Fruit fly (Drosophila melanogaster) whole organism, embryonic: ENCODE data around the gene CG4404.
A peak's percentile ranks its signal among the peaks of the same experiment; 100 is the strongest.

Experiments used
- Adf1 ChIP-seq: fragments of 200-800 bp; sonication (Bioruptor generic); IDR thresholded peaks from 2 replicates; pipeline ENCODE4 v1.3.6; 2022; ENCODE audit warnings: missing biosample characterization, missing genetic modification characterization
- Aef1 ChIP-seq: fragments of 200-800 bp; sonication (Bioruptor generic); IDR thresholded peaks from 3 replicates; pipeline ENCODE4 v1.3.6; 2022; ENCODE audit warnings: missing biosample characterization, missing genetic modification characterization
- Awh ChIP-seq: fragments of 200-800 bp; sonication (Bioruptor generic); IDR thresholded peaks from 2 replicates; pipeline ENCODE4, ENCODE4 v1.3.6; 2022; ENCODE audit warnings: missing biosample characterization, missing genetic modification characterization
- Blimp-1 ChIP-seq: fragments of 200-800 bp; sonication (Bioruptor generic); optimal IDR thresholded peaks from 3 replicates; lab custom pipeline; 2018; ENCODE audit warnings: missing biosample characterization, missing genetic modification characterization, mild to moderate bottlenecking, moderate library complexity, missing genetic modification reagents
- CG11504 ChIP-seq: fragments of 200-800 bp; sonication (Bioruptor generic); optimal IDR thresholded peaks from 3 replicates; lab custom pipeline; 2019; ENCODE audit warnings: missing biosample characterization, mild to moderate bottlenecking, missing genetic modification characterization, moderate library complexity
- CG11560 ChIP-seq: fragments of 200-800 bp; sonication (Bioruptor generic); IDR thresholded peaks from 3 replicates; pipeline ENCODE4 v1.3.6; 2022; ENCODE audit warnings: missing biosample characterization, missing genetic modification characterization
- CG12104 ChIP-seq: fragments of 200-800 bp; sonication (Bioruptor generic); optimal IDR thresholded peaks from 3 replicates; lab custom pipeline; 2016; ENCODE audit warnings: missing biosample characterization, missing genetic modification characterization
- CG14710 ChIP-seq: fragments of 200-800 bp; sonication (Bioruptor generic); optimal IDR thresholded peaks from 3 replicates; lab custom pipeline; 2019; ENCODE audit warnings: missing biosample characterization, mild to moderate bottlenecking, missing genetic modification characterization, moderate library complexity
- CG15269 ChIP-seq: fragments of 200-800 bp; sonication (Bioruptor generic); optimal IDR thresholded peaks from 2 replicates; lab custom pipeline; 2018; ENCODE audit warnings: missing biosample characterization, mild to moderate bottlenecking, missing genetic modification characterization, moderate library complexity
- CG16779 ChIP-seq: fragments of 200-800 bp; sonication (Bioruptor generic); IDR thresholded peaks from 2 replicates; pipeline ENCODE4 v1.3.6; 2022; ENCODE audit warnings: missing biosample characterization, missing genetic modification characterization
- CG2875 ChIP-seq: fragments of 200-800 bp; sonication (Bioruptor generic); optimal IDR thresholded peaks from 2 replicates; lab custom pipeline; 2017; ENCODE audit warnings: missing biosample characterization, mild to moderate bottlenecking, missing genetic modification characterization, missing genetic modification reagents
- CG32772 ChIP-seq: fragments of 200-800 bp; sonication (Bioruptor generic); IDR thresholded peaks from 2 replicates; pipeline ENCODE4 v1.3.6; 2022; ENCODE audit warnings: missing biosample characterization, missing genetic modification characterization
- CG34422 ChIP-seq: fragments of 200-800 bp; sonication (Bioruptor generic); IDR thresholded peaks from 3 replicates; pipeline ENCODE4 v1.3.6; 2022; ENCODE audit warnings: missing biosample characterization, missing genetic modification characterization
- CG3995 ChIP-seq: fragments of 200-800 bp; sonication (Bioruptor generic); optimal IDR thresholded peaks from 3 replicates; lab custom pipeline; 2016; ENCODE audit warnings: missing biosample characterization, missing genetic modification characterization
- CG8290 ChIP-seq, 3 experiments: fragments of 200-800 bp; sonication (Bioruptor generic); optimal IDR thresholded peaks; 2 replicates each; lab custom pipeline; 2016 to 2019; ENCODE audit warnings: missing biosample characterization in 3 of 3, missing genetic modification characterization in 3 of 3, mild to moderate bottlenecking in 2 of 3, moderate library complexity in 1 of 3
- CG9727 ChIP-seq: fragments of 200-800 bp; sonication (Bioruptor generic); optimal IDR thresholded peaks from 3 replicates; lab custom pipeline; 2017; ENCODE audit warnings: missing biosample characterization, mild to moderate bottlenecking, missing genetic modification characterization
- CG9932 ChIP-seq: fragments of 200-800 bp; sonication (Bioruptor generic); IDR thresholded peaks from 2 replicates; pipeline ENCODE4 v1.3.6; 2022; ENCODE audit warnings: missing biosample characterization, missing genetic modification characterization
- Dad ChIP-seq: fragments of 200-800 bp; sonication (Bioruptor generic); optimal IDR thresholded peaks from 3 replicates; lab custom pipeline; 2016; ENCODE audit warnings: missing biosample characterization, missing genetic modification characterization
- Fer2 ChIP-seq: fragments of 200-800 bp; sonication (Bioruptor generic); optimal IDR thresholded peaks from 2 replicates; lab custom pipeline; 2018; ENCODE audit warnings: missing biosample characterization, mild to moderate bottlenecking, missing genetic modification characterization, moderate library complexity
- Gug ChIP-seq: fragments of 200-800 bp; sonication (Bioruptor generic); IDR thresholded peaks from 4 replicates; pipeline ENCODE4 v1.3.6; 2022; ENCODE audit warnings: missing biosample characterization, missing genetic modification characterization
- Lhr ChIP-seq: fragments of 200-800 bp; sonication (Bioruptor generic); optimal IDR thresholded peaks from 3 replicates; lab custom pipeline; 2017; ENCODE audit warnings: mild to moderate bottlenecking, missing biosample characterization, missing genetic modification reagents, missing genetic modification characterization
- MTF-1 ChIP-seq: fragments of 200-800 bp; sonication (Bioruptor generic); optimal IDR thresholded peaks from 2 replicates; lab custom pipeline; 2018; ENCODE audit warnings: missing biosample characterization, mild to moderate bottlenecking, missing genetic modification characterization, borderline replicate concordance
- Mrtf ChIP-seq: fragments of 200-800 bp; sonication (Bioruptor generic); IDR thresholded peaks from 3 replicates; pipeline ENCODE4 v1.3.6; 2022; ENCODE audit warnings: missing biosample characterization, missing genetic modification characterization
- Optix ChIP-seq: fragments of 200-800 bp; sonication (Bioruptor generic); IDR thresholded peaks from 3 replicates; pipeline ENCODE4 v1.3.6; 2022; ENCODE audit warnings: missing biosample characterization, missing genetic modification characterization
- Ptx1 ChIP-seq: fragments of 200-800 bp; sonication (Bioruptor generic); IDR thresholded peaks from 2 replicates; pipeline ENCODE4 v1.3.6; 2022; ENCODE audit warnings: missing biosample characterization, missing genetic modification characterization
- Rfx ChIP-seq: fragments of 200-800 bp; sonication (Bioruptor generic); IDR thresholded peaks from 2 replicates; pipeline ENCODE4 v1.3.6; 2022; ENCODE audit warnings: missing biosample characterization, missing genetic modification characterization
- Vsx1 ChIP-seq: fragments of 200-800 bp; sonication (Bioruptor generic); optimal IDR thresholded peaks from 2 replicates; lab custom pipeline; 2017; ENCODE audit warnings: missing biosample characterization, mild to moderate bottlenecking, missing genetic modification characterization, missing genetic modification reagents
- az2 ChIP-seq: fragments of 200-800 bp; sonication (Bioruptor generic); optimal IDR thresholded peaks from 3 replicates; lab custom pipeline; 2016; ENCODE audit warnings: missing biosample characterization, missing genetic modification characterization
- bsh ChIP-seq, 2 experiments: fragments of 200-800 bp; sonication (Bioruptor generic); optimal IDR thresholded peaks; 2 replicates each; lab custom pipeline; 2017 to 2018; ENCODE audit warnings: mild to moderate bottlenecking in 2 of 2, missing biosample characterization in 2 of 2, missing genetic modification characterization in 2 of 2, moderate library complexity in 1 of 2
- dimm ChIP-seq: fragments of 200-800 bp; sonication (Bioruptor generic); IDR thresholded peaks from 2 replicates; pipeline ENCODE4 v1.3.6; 2022; ENCODE audit warnings: missing biosample characterization, missing genetic modification characterization
- dysf ChIP-seq: fragments of 200-800 bp; sonication (Bioruptor generic); IDR thresholded peaks from 3 replicates; pipeline ENCODE4 v1.3.6; 2022; ENCODE audit warnings: missing biosample characterization, missing genetic modification characterization
- emc ChIP-seq: fragments of 200-800 bp; sonication (Bioruptor generic); optimal IDR thresholded peaks from 2 replicates; lab custom pipeline; 2016; ENCODE audit warnings: missing biosample characterization, missing genetic modification characterization
- en ChIP-seq: fragments of 200-800 bp; sonication (Bioruptor generic); optimal IDR thresholded peaks from 2 replicates; lab custom pipeline; 2016; ENCODE audit warnings: missing biosample characterization, missing genetic modification characterization
- fru ChIP-seq: fragments of >200 bp; optimal IDR thresholded peaks from 2 replicates; lab custom pipeline; 2017
- ftz-f1 ChIP-seq: fragments of 200-800 bp; sonication (Bioruptor generic); optimal IDR thresholded peaks from 2 replicates; lab custom pipeline; 2016; ENCODE audit warnings: missing biosample characterization, missing genetic modification characterization
- gce ChIP-seq: fragments of 200-800 bp; sonication (Bioruptor generic); IDR thresholded peaks from 3 replicates; pipeline ENCODE4 v1.3.6; 2022; ENCODE audit warnings: missing biosample characterization, missing genetic modification characterization
- gcm2 ChIP-seq: fragments of 200-800 bp; sonication (Bioruptor generic); optimal IDR thresholded peaks from 2 replicates; lab custom pipeline; 2016; ENCODE audit warnings: missing biosample characterization, missing genetic modification characterization
- hbn ChIP-seq: fragments of 200-800 bp; sonication (Bioruptor generic); IDR thresholded peaks from 2 replicates; pipeline ENCODE4 v1.3.6; 2022; ENCODE audit warnings: missing biosample characterization, missing genetic modification characterization; ENCODE audit not compliant: partially characterized antibody
- her ChIP-seq: fragments of 200-800 bp; sonication (Bioruptor generic); optimal IDR thresholded peaks from 2 replicates; lab custom pipeline; 2016; ENCODE audit warnings: missing biosample characterization, missing genetic modification characterization
- lov ChIP-seq, 2 experiments: fragments of 200-800 bp in 1 of 2; fragments of >200 bp in 1 of 2; sonication (Bioruptor generic) in 1 of 2; IDR thresholded peaks in 1 of 2; optimal IDR thresholded peaks in 1 of 2; 2 replicates in 1 of 2; 3 replicates in 1 of 2; pipeline versions ENCODE4 v1.3.6 to Lab custom; 2017 to 2022; ENCODE audit warnings: missing biosample characterization in 1 of 2, missing genetic modification characterization in 1 of 2
- pan ChIP-seq, 4 experiments: fragments of >200 bp in 3 of 4; fragments of 200-800 bp in 1 of 4; sonication (Bioruptor generic) in 1 of 4; optimal IDR thresholded peaks in 3 of 4; IDR thresholded peaks in 1 of 4; 2 replicates each; pipeline versions ENCODE4 v1.3.6 to Lab custom; 2017 to 2022; ENCODE audit warnings: missing biosample characterization in 2 of 4, missing genetic modification characterization in 2 of 4, mixed read lengths in 1 of 4
- prd ChIP-seq, 3 experiments: fragments of >200 bp in 2 of 3; fragments of 200-800 bp in 1 of 3; sonication (Bioruptor generic) in 1 of 3; optimal IDR thresholded peaks in 2 of 3; IDR thresholded peaks in 1 of 3; 2 replicates in 2 of 3; 3 replicates in 1 of 3; pipeline versions ENCODE4 v1.3.6 to Lab custom; 2017 to 2022; ENCODE audit warnings: missing biosample characterization in 1 of 3, missing genetic modification characterization in 1 of 3
- rib ChIP-seq: fragments of 200-800 bp; sonication (Bioruptor generic); IDR thresholded peaks from 2 replicates; pipeline ENCODE4 v1.3.6; 2022; ENCODE audit warnings: missing biosample characterization, missing genetic modification characterization
- sens ChIP-seq: fragments of 200-800 bp; sonication (Bioruptor generic); peaks from one replicate; lab custom pipeline; 2016; ENCODE audit warnings: missing biosample characterization, missing genetic modification characterization
- sisA ChIP-seq: fragments of 200-800 bp; sonication (Bioruptor generic); IDR thresholded peaks from 2 replicates; pipeline ENCODE4 v1.3.6; 2022; ENCODE audit warnings: missing biosample characterization, missing genetic modification characterization
- slp2 ChIP-seq: fragments of 200-800 bp; sonication (Bioruptor generic); optimal IDR thresholded peaks from 2 replicates; lab custom pipeline; 2016; ENCODE audit warnings: missing biosample characterization, missing genetic modification characterization
- stc ChIP-seq: fragments of 200-800 bp; sonication (Bioruptor generic); IDR thresholded peaks from 2 replicates; pipeline ENCODE4 v1.3.6; 2022; ENCODE audit warnings: missing biosample characterization, missing genetic modification characterization
- unpg ChIP-seq: fragments of 200-800 bp; sonication (Bioruptor generic); optimal IDR thresholded peaks from 3 replicates; lab custom pipeline; 2018; ENCODE audit warnings: missing biosample characterization, mild to moderate bottlenecking, missing genetic modification characterization, moderate library complexity

The CG4404 gene

dm6 chrX:12889075-12889474, 16.7 kb downstream of the CG4404 start (continued):
- no peak for TF ChIP-seq sisA (GFP tag; lab: Robert Waterston, UW)
- TF ChIP-seq Mrtf (GFP tag; lab: Robert Waterston, UW), result no peak
- no peak for TF ChIP-seq Vsx1 (GFP tag; lab: Kevin White, UChicago)
- peak; percentile 18 for TF ChIP-seq unpg
- TF ChIP-seq CG12104 (GFP tag; lab: Kevin White, UChicago), result peak; percentile 2

- TF ChIP-seq MTF-1 (GFP tag; lab: Kevin White, UChicago) (no peak), dimm (GFP tag; lab: Robert Waterston, UW) (no peak), CG2875 (GFP tag; lab: Kevin White, UChicago) (no peak), Fer2 (tag; lab: Kevin White, UChicago) (no peak), dysf (0 out of 3 replicates have a peak, but pooled peaks have one; percentile 23), ftz-f1 (GFP tag; lab: Kevin White, UChicago) (no peak), her (GFP tag; lab: Kevin White, UChicago) (no peak), Adf1 (GFP tag; lab: Robert Waterston, UW) (no peak), rib (GFP tag; lab: Robert Waterston, UW) (no peak), fru (lab: Kevin White, UChicago) (no peak), CG11560 (tag; lab: Robert Waterston, UW) (no peak), slp2 (GFP tag; lab: Kevin White, UChicago) (no peak), Optix (GFP tag; lab: Robert Waterston, UW) (no peak), CG32772 (GFP tag; lab: Robert Waterston, UW) (peak; percentile 36; the same call in 1 of the 2 replicates), Lhr (GFP tag; lab: Kevin White, UChicago) (no peak), Awh (GFP tag; lab: Robert Waterston, UW) (0 out of 2 replicates have a peak, but pooled peaks have one; percentile 13), emc (no peak), stc (GFP tag; lab: Robert Waterston, UW) (no peak), CG9932 (GFP tag; lab: Robert Waterston, UW) (0 out of 2 replicates have a peak, but pooled peaks have one; percentile 6), Ptx1 (GFP tag; lab: Robert Waterston, UW) (peak; percentile 45), Blimp-1 (GFP tag; lab: Kevin White, UChicago) (peak; percentile 20), CG15269 (tag; lab: Kevin White, UChicago) (no peak), CG14710 (peak; percentile 2), sens (GFP tag; lab: Kevin White, UChicago) (peak; percentile 26), CG8290 (GFP tag; optimal IDR thresholded peaks at IDR 0.05; lab: Kevin White, UChicago) (no peak), CG8290 (tag; optimal IDR thresholded peaks at IDR 0.05; lab: Kevin White, UChicago) (no peak), pan (optimal IDR thresholded peaks at IDR 0.05; lab: Kevin White, UChicago) (no peak), pan (GFP tag; optimal IDR thresholded peaks at IDR 0.05 in 1 of 2, IDR thresholded peaks at IDR 0.05 in 1 of 2) (peak in 1 of 2 experiments; percentile 41), az2 (GFP tag; lab: Kevin White, UChicago) (no peak), gce (no peak), hbn (GFP tag; lab: Robert Waterston, UW) (no peak), CG34422 (GFP tag; lab: Robert Waterston, UW) (no peak), prd (optimal IDR thresholded peaks at IDR 0.05; lab: Kevin White, UChicago) (no peak), prd (GFP tag; IDR thresholded peaks at IDR 0.05; lab: Robert Waterston, UW) (peak; percentile 66), gcm2 (GFP tag; lab: Kevin White, UChicago) (no peak), Gug (no peak), CG9727 (GFP tag; lab: Kevin White, UChicago) (peak; percentile 1), en (no peak), lov (optimal IDR thresholded peaks at IDR 0.05; lab: Kevin White, UChicago) (no peak), lov (GFP tag; IDR thresholded peaks at IDR 0.05; lab: Robert Waterston, UW) (no peak), CG3995 (GFP tag; lab: Kevin White, UChicago) (no peak), CG11504 (tag; lab: Kevin White, UChicago) (peak; percentile 19), CG16779 (GFP tag; lab: Robert Waterston, UW) (no peak), bsh (GFP tag; optimal IDR thresholded peaks at IDR 0.05; lab: Kevin White, UChicago) (peak in 1 of 2 experiments; percentile 24), Dad (GFP tag; lab: Kevin White, UChicago) (no peak), Aef1 (GFP tag; lab: Robert Waterston, UW) (0 out of 3 replicates have a peak, but pooled peaks have one; percentile 14), Rfx (peak; percentile 40; the same call in 1 of the 2 replicates)
These were observed 18.3 kb downstream of the CG4404 start for dm6 chrX:12887549-12887948.
